Worm (Caenorhabditis elegans) whole organism, L1 larva: ENCODE results near the gene ckk-1.

Experiments used
- ama-1 ChIP-seq: fragments of 150-350 bp; optimal IDR thresholded peaks from 2 replicates; lab custom pipeline; 2014
- jun-1 ChIP-seq: fragments of 150-350 bp; optimal IDR thresholded peaks from 2 replicates; lab custom pipeline; 2014; ENCODE audit warnings: missing biosample characterization, missing genetic modification reagents, missing genetic modification characterization
- lin-13 ChIP-seq: fragments of 150-350 bp; optimal IDR thresholded peaks from 2 replicates; lab custom pipeline; 2014; ENCODE audit warnings: missing biosample characterization, missing genetic modification reagents, missing genetic modification characterization
- lsy-2 ChIP-seq, 2 experiments: fragments of 150-350 bp; optimal IDR thresholded peaks; 2 replicates each; lab custom pipeline; 2014; ENCODE audit warnings: missing biosample characterization in 2 of 2, missing genetic modification characterization in 2 of 2
- nhr-19 ChIP-seq: fragments of 200-800 bp; sonication (Bioruptor generic); conservative IDR thresholded peaks from 2 replicates; pipeline ENCODE4 v1.3.6; 2022; ENCODE audit warnings: missing genetic modification characterization, missing compliant biosample characterization
- nhr-237 ChIP-seq: fragments of 150-350 bp; optimal IDR thresholded peaks from 2 replicates; lab custom pipeline; 2014; ENCODE audit warnings: missing biosample characterization, missing genetic modification characterization
- nhr-28 ChIP-seq: fragments of 150-350 bp; optimal IDR thresholded peaks from 2 replicates; lab custom pipeline; 2014; ENCODE audit warnings: missing biosample characterization, missing genetic modification characterization
- snpc-4 ChIP-seq: fragments of 150-350 bp; optimal IDR thresholded peaks from 2 replicates; lab custom pipeline; 2014; ENCODE audit warnings: missing biosample characterization, missing genetic modification characterization
- sox-4 ChIP-seq: sonication (generic microtip); optimal IDR thresholded peaks from 2 replicates; lab custom pipeline; 2016; ENCODE audit warnings: missing genetic modification characterization, missing compliant biosample characterization
- unc-30 ChIP-seq: sonication (generic microtip); optimal IDR thresholded peaks from 2 replicates; lab custom pipeline; 2017; ENCODE audit warnings: missing biosample characterization, missing genetic modification characterization
- vab-15 ChIP-seq: sonication (generic microtip); optimal IDR thresholded peaks from 2 replicates; lab custom pipeline; 2017; ENCODE audit warnings: missing genotype, mild to moderate bottlenecking, missing genetic modification characterization, missing compliant biosample characterization
- zag-1 ChIP-seq: fragments of 150-350 bp; optimal IDR thresholded peaks from 2 replicates; lab custom pipeline; 2014; ENCODE audit warnings: missing biosample characterization, missing genetic modification characterization

ce11 chrIII:5586925-5587324, 48.4 kb upstream of the ckk-1 start, which contains the start of gene F56D2.2:
- TF ChIP-seq sox-4 (tag; lab: Kevin White, UChicago) (no peak), nhr-19 (no peak), lin-13 (GFP tag; lab: Kevin White, UChicago) (no peak), snpc-4 (no peak), zag-1 (tag; lab: Kevin White, UChicago) (no peak), nhr-237 (tag; lab: Kevin White, UChicago) (no peak), jun-1 (tag; lab: Kevin White, UChicago) (no peak), ama-1 (lab: Kevin White, UChicago) (no peak), lsy-2 (tag; optimal IDR thresholded peaks at IDR 0.05; lab: Kevin White, UChicago) (peak in 1 of 2 experiments; percentile 64), vab-15 (tag; lab: Kevin White, UChicago) (no peak), unc-30 (no peak), nhr-28 (tag; lab: Kevin White, UChicago) (no peak)
